Fruit fly (Drosophila melanogaster) whole organism, adult: Measurements from ENCODE around the gene Iru.

Experiments used
- CG11617 ChIP-seq: fragments of 200-800 bp; sonication (Bioruptor generic); optimal IDR thresholded peaks from 2 replicates; lab custom pipeline; 2017; ENCODE audit warnings: mild to moderate bottlenecking, missing biosample characterization, missing genetic modification reagents, missing genetic modification characterization
- CG12768 ChIP-seq: fragments of 200-800 bp; sonication (Bioruptor generic); optimal IDR thresholded peaks from 2 replicates; lab custom pipeline; 2017; ENCODE audit warnings: missing biosample characterization, missing genetic modification characterization, mild to moderate bottlenecking, moderate library complexity, missing genetic modification reagents
- CG14711 ChIP-seq: fragments of 200-800 bp; sonication (Bioruptor generic); optimal IDR thresholded peaks from 2 replicates; lab custom pipeline; 2018; ENCODE audit warnings: missing biosample characterization, mild to moderate bottlenecking, missing genetic modification characterization, moderate library complexity
- CG1620 ChIP-seq: fragments of 200-800 bp; sonication (Bioruptor generic); optimal IDR thresholded peaks from 2 replicates; lab custom pipeline; 2016; ENCODE audit warnings: missing biosample characterization, missing genetic modification characterization
- CG33017 ChIP-seq: fragments of 200-800 bp; sonication (Bioruptor generic); optimal IDR thresholded peaks from 2 replicates; lab custom pipeline; 2018; ENCODE audit warnings: missing biosample characterization, mild to moderate bottlenecking, missing genetic modification characterization, moderate library complexity
- CG5204 ChIP-seq: fragments of 200-800 bp; sonication (Bioruptor generic); optimal IDR thresholded peaks from 2 replicates; lab custom pipeline; 2016; ENCODE audit warnings: missing biosample characterization, missing genetic modification characterization
- CG7045 ChIP-seq: fragments of 200-800 bp; sonication (Bioruptor generic); optimal IDR thresholded peaks from 2 replicates; lab custom pipeline; 2017; ENCODE audit warnings: missing biosample characterization, mild to moderate bottlenecking, missing genetic modification characterization
- CG7101 ChIP-seq: fragments of 200-800 bp; sonication (Bioruptor generic); optimal IDR thresholded peaks from 2 replicates; lab custom pipeline; 2018; ENCODE audit warnings: missing biosample characterization, mild to moderate bottlenecking, missing genetic modification characterization, moderate library complexity
- Clk ChIP-seq: fragments of 200-800 bp; sonication (Bioruptor generic); optimal IDR thresholded peaks from 2 replicates; lab custom pipeline; 2017; ENCODE audit warnings: missing biosample characterization, missing genetic modification characterization
- Crg-1 ChIP-seq: fragments of 200-800 bp; sonication (Bioruptor generic); optimal IDR thresholded peaks from 2 replicates; lab custom pipeline; 2016; ENCODE audit warnings: missing biosample characterization, missing genetic modification characterization
- Hr96 ChIP-seq: fragments of 200-800 bp; sonication (Bioruptor generic); optimal IDR thresholded peaks from 2 replicates; lab custom pipeline; 2016; ENCODE audit warnings: missing biosample characterization, missing genetic modification characterization
- Mnt ChIP-seq: fragments of 200-800 bp; sonication (Bioruptor generic); optimal IDR thresholded peaks from 2 replicates; lab custom pipeline; 2016; ENCODE audit warnings: missing biosample characterization, mild to moderate bottlenecking, missing genetic modification characterization
- bab1 ChIP-seq: fragments of 200-800 bp; sonication (Bioruptor generic); optimal IDR thresholded peaks from 3 replicates; lab custom pipeline; 2019; ENCODE audit warnings: missing biosample characterization, mild to moderate bottlenecking, missing genetic modification characterization, moderate library complexity
- cic ChIP-seq: fragments of 200-800 bp; sonication (Bioruptor generic); optimal IDR thresholded peaks from 2 replicates; lab custom pipeline; 2017; ENCODE audit warnings: missing biosample characterization, mild to moderate bottlenecking, missing genetic modification characterization, moderate library complexity
- cnc ChIP-seq, 2 experiments: fragments of >200 bp; optimal IDR thresholded peaks; 2 replicates each; lab custom pipeline; 2017
- kay ChIP-seq: fragments of 200-800 bp; sonication (Bioruptor generic); peaks from one replicate; lab custom pipeline; 2016; ENCODE audit warnings: missing biosample characterization, missing genetic modification characterization, borderline replicate concordance
- ovo ChIP-seq: fragments of 200-800 bp; sonication (Bioruptor generic); optimal IDR thresholded peaks from 2 replicates; lab custom pipeline; 2016; ENCODE audit warnings: missing biosample characterization, missing genetic modification characterization
- pad ChIP-seq: fragments of 200-800 bp; sonication (Bioruptor generic); optimal IDR thresholded peaks from 3 replicates; lab custom pipeline; 2017; ENCODE audit warnings: missing biosample characterization, missing genetic modification characterization, mild to moderate bottlenecking, moderate library complexity, missing genetic modification reagents
- tj ChIP-seq: fragments of 200-800 bp; sonication (Bioruptor generic); optimal IDR thresholded peaks from 3 replicates; lab custom pipeline; 2017; ENCODE audit warnings: missing biosample characterization, mild to moderate bottlenecking, missing genetic modification characterization, moderate library complexity
- toe ChIP-seq: fragments of 200-800 bp; sonication (Bioruptor generic); optimal IDR thresholded peaks from 2 replicates; lab custom pipeline; 2016; ENCODE audit warnings: missing biosample characterization, missing genetic modification characterization

The Iru gene

dm6 chr3R:8981209-8981996 is 24.9 kb upstream of the Iru start:
- TF ChIP-seq CG7045 (GFP tag; lab: Kevin White, UChicago) (no peak), CG1620 (GFP tag; lab: Kevin White, UChicago) (no peak), Clk (no peak), bab1 (no peak), CG7101 (tag; lab: Kevin White, UChicago) (no peak), CG5204 (GFP tag; lab: Kevin White, UChicago) (no peak), Hr96 (no peak), CG33017 (tag; lab: Kevin White, UChicago) (no peak), Mnt (GFP tag; lab: Kevin White, UChicago) (no peak), toe (GFP tag; lab: Kevin White, UChicago) (no peak), tj (GFP tag; lab: Kevin White, UChicago) (no peak), Crg-1 (GFP tag; lab: Kevin White, UChicago) (no peak), CG11617 (GFP tag; lab: Kevin White, UChicago) (no peak), cnc (optimal IDR thresholded peaks at IDR 0.05; lab: Kevin White, UChicago) (no peak), ovo (GFP tag; lab: Kevin White, UChicago) (no peak), CG14711 (tag; lab: Kevin White, UChicago) (no peak)

dm6 chr3R:8984141-8984540 is 22.1 kb upstream of the Iru start, which contains the start of gene RagA-B:
TSS of gene RagA-B (minus strand) at chr3R:8984315.
- TF ChIP-seq CG14711 (tag; lab: Kevin White, UChicago) (no peak), CG33017 (tag; lab: Kevin White, UChicago) (no peak)

- TF ChIP-seq Mnt (GFP tag; lab: Kevin White, UChicago) (peak; percentile 65), CG12768 (GFP tag; lab: Kevin White, UChicago) (no peak), cnc (optimal IDR thresholded peaks at IDR 0.05; lab: Kevin White, UChicago) (no peak), toe (GFP tag; lab: Kevin White, UChicago) (peak; percentile 83), Hr96 (peak; percentile 70), CG1620 (GFP tag; lab: Kevin White, UChicago) (peak; percentile 74), cic (peak; percentile 0), CG33017 (tag; lab: Kevin White, UChicago) (peak; percentile 38), Crg-1 (GFP tag; lab: Kevin White, UChicago) (peak; percentile 54), CG5204 (GFP tag; lab: Kevin White, UChicago) (no peak), CG7045 (GFP tag; lab: Kevin White, UChicago) (no peak), tj (GFP tag; lab: Kevin White, UChicago) (no peak), Clk (peak; percentile 5), pad (GFP tag; lab: Kevin White, UChicago) (peak; percentile 38), kay (GFP tag; lab: Kevin White, UChicago) (no peak), ovo (GFP tag; lab: Kevin White, UChicago) (peak; percentile 12), bab1 (peak; percentile 32), CG14711 (tag; lab: Kevin White, UChicago) (peak; percentile 11), CG11617 (GFP tag; lab: Kevin White, UChicago) (peak; percentile 80), CG7101 (tag; lab: Kevin White, UChicago) (peak; percentile 7)
These were observed 21.6 kb upstream of the Iru start, which contains the start of gene CG11970 for dm6 chr3R:8984602-8985074. TSS of gene CG11970 (plus strand) at chr3R:8984718.

- peak; percentile 49 for TF ChIP-seq cic
- TF ChIP-seq CG1620 (GFP tag; lab: Kevin White, UChicago) = peak; percentile 90
- TF ChIP-seq Hr96 = peak; percentile 93
- peak; percentile 68 for TF ChIP-seq CG14711 (tag; lab: Kevin White, UChicago)
- TF ChIP-seq pad (GFP tag; lab: Kevin White, UChicago) = peak; percentile 76
- no peak for TF ChIP-seq kay (GFP tag; lab: Kevin White, UChicago)
- peak; percentile 74 for TF ChIP-seq Clk
- peak; percentile 89 for TF ChIP-seq Crg-1 (GFP tag; lab: Kevin White, UChicago)
- TF ChIP-seq Mnt (GFP tag; lab: Kevin White, UChicago) = peak; percentile 79
- TF ChIP-seq ovo (GFP tag; lab: Kevin White, UChicago) = peak; percentile 85
- peak; percentile 71 for TF ChIP-seq CG7045 (GFP tag; lab: Kevin White, UChicago)
- no peak for TF ChIP-seq cnc (optimal IDR thresholded peaks at IDR 0.05; lab: Kevin White, UChicago)
- peak; percentile 75 for TF ChIP-seq CG11617 (GFP tag; lab: Kevin White, UChicago)
- peak; percentile 87 for TF ChIP-seq CG12768 (GFP tag; lab: Kevin White, UChicago)
- TF ChIP-seq tj (GFP tag; lab: Kevin White, UChicago) = peak; percentile 49
- peak; percentile 85 for TF ChIP-seq CG7101 (tag; lab: Kevin White, UChicago)
- TF ChIP-seq CG5204 (GFP tag; lab: Kevin White, UChicago) = peak; percentile 90
- peak; percentile 23 for TF ChIP-seq bab1
- peak; percentile 93 for TF ChIP-seq toe (GFP tag; lab: Kevin White, UChicago)
- TF ChIP-seq CG33017 (tag; lab: Kevin White, UChicago) = peak; percentile 56
These were observed 13.2 kb upstream of the Iru start, which contains the start of gene CG11975 for dm6 chr3R:8992928-8993579. TSS of gene CG11975 (plus strand) at chr3R:8993253.

- TF ChIP-seq pad (GFP tag; lab: Kevin White, UChicago) (no peak), bab1 (no peak), ovo (GFP tag; lab: Kevin White, UChicago) (no peak), kay (GFP tag; lab: Kevin White, UChicago) (no peak), cic (no peak), Clk (no peak), CG5204 (GFP tag; lab: Kevin White, UChicago) (no peak)
These were observed 8.9 kb upstream of the Iru start, which contains the start of gene CG11977 for dm6 chr3R:8997397-8997796. TSS of gene CG11977 (plus strand) at chr3R:8997697.
